Worm (Caenorhabditis elegans) whole organism, L2 larva: ENCODE measurements around the gene ZC190.7.

ENCODE experiments used
- C34F6.9 ChIP-seq: fragments of 150-350 bp; optimal IDR thresholded peaks from 2 replicates; lab custom pipeline; 2014; ENCODE audit warnings: missing biosample characterization, missing genetic modification characterization
- ceh-82 ChIP-seq: fragments of 150-350 bp; optimal IDR thresholded peaks from 2 replicates; lab custom pipeline; 2014; ENCODE audit warnings: missing biosample characterization, missing genetic modification characterization
- crh-2 ChIP-seq: sonication (generic microtip); optimal IDR thresholded peaks from 2 replicates; lab custom pipeline; 2017; ENCODE audit warnings: missing biosample characterization, missing genetic modification characterization
- egl-27 ChIP-seq: sonication (generic microtip); optimal IDR thresholded peaks from 3 replicates; lab custom pipeline; 2017; ENCODE audit warnings: missing biosample characterization, missing genetic modification reagents, missing genetic modification characterization
- elt-1 ChIP-seq: fragments of 150-350 bp; optimal IDR thresholded peaks from 2 replicates; lab custom pipeline; 2014; ENCODE audit warnings: missing biosample characterization, missing genetic modification characterization
- elt-3 ChIP-seq: sonication (generic microtip); optimal IDR thresholded peaks from 2 replicates; lab custom pipeline; 2017; ENCODE audit warnings: missing biosample characterization, missing genetic modification characterization
- lin-11 ChIP-seq: fragments of 150-350 bp; sonication (generic microtip); optimal IDR thresholded peaks from 2 replicates; lab custom pipeline; 2014; ENCODE audit warnings: missing biosample characterization, missing genetic modification characterization, inconsistent platforms, mixed read lengths
- lin-13 ChIP-seq: fragments of 150-350 bp; optimal IDR thresholded peaks from 2 replicates; lab custom pipeline; 2014; ENCODE audit warnings: missing biosample characterization, missing genetic modification reagents, missing genetic modification characterization
- lin-39 ChIP-seq: fragments of 150-350 bp; optimal IDR thresholded peaks from 2 replicates; lab custom pipeline; 2014; ENCODE audit warnings: missing biosample characterization, missing genetic modification reagents, missing genetic modification characterization
- lsy-2 ChIP-seq, 2 experiments: fragments of 150-350 bp in 1 of 2; sonication (generic microtip) in 1 of 2; optimal IDR thresholded peaks; 2 replicates each; lab custom pipeline; 2014 to 2017; ENCODE audit warnings: missing biosample characterization in 2 of 2, missing genetic modification characterization in 2 of 2
- mab-5 ChIP-seq: fragments of 150-350 bp; optimal IDR thresholded peaks from 2 replicates; lab custom pipeline; 2014; ENCODE audit warnings: missing biosample characterization, missing genetic modification characterization
- mdl-1 ChIP-seq, 2 experiments: fragments of 150-350 bp in 1 of 2; sonication (generic microtip) in 1 of 2; optimal IDR thresholded peaks; 2 replicates each; lab custom pipeline; 2017; ENCODE audit warnings: missing biosample characterization in 2 of 2, missing genetic modification characterization in 2 of 2
- nhr-129 ChIP-seq: fragments of 150-350 bp; optimal IDR thresholded peaks from 2 replicates; lab custom pipeline; 2014; ENCODE audit warnings: missing biosample characterization, missing genetic modification characterization
- nhr-237 ChIP-seq: fragments of 150-350 bp; optimal IDR thresholded peaks from 2 replicates; lab custom pipeline; 2014; ENCODE audit warnings: missing biosample characterization, missing genetic modification characterization
- nhr-6 ChIP-seq: fragments of 150-350 bp; optimal IDR thresholded peaks from 2 replicates; lab custom pipeline; 2014; ENCODE audit warnings: missing biosample characterization, missing genetic modification characterization
- peb-1 ChIP-seq: fragments of 150-350 bp; optimal IDR thresholded peaks from 2 replicates; lab custom pipeline; 2014; ENCODE audit warnings: missing biosample characterization, missing genetic modification characterization
- sem-4 ChIP-seq: fragments of 150-350 bp; optimal IDR thresholded peaks from 2 replicates; lab custom pipeline; 2014; ENCODE audit warnings: missing biosample characterization, missing genetic modification reagents, missing genetic modification characterization
- sma-9 ChIP-seq, 2 experiments: fragments of 150-350 bp in 1 of 2; sonication (generic microtip) in 1 of 2; optimal IDR thresholded peaks; 2 replicates each; lab custom pipeline; 2014 to 2016; ENCODE audit warnings: missing genetic modification characterization in 2 of 2, mild to moderate bottlenecking in 1 of 2, missing biosample characterization in 1 of 2, missing compliant biosample characterization in 1 of 2, missing genetic modification reagents in 1 of 2, moderate library complexity in 1 of 2
- unc-62 ChIP-seq: fragments of 150-350 bp; optimal IDR thresholded peaks from 2 replicates; lab custom pipeline; 2014; ENCODE audit warnings: missing biosample characterization, missing genetic modification reagents, missing genetic modification characterization
- ztf-11 ChIP-seq: sonication (generic microtip); optimal IDR thresholded peaks from 2 replicates; lab custom pipeline; 2017; ENCODE audit warnings: missing biosample characterization, missing genetic modification characterization

Gene ZC190.7

DNA sequence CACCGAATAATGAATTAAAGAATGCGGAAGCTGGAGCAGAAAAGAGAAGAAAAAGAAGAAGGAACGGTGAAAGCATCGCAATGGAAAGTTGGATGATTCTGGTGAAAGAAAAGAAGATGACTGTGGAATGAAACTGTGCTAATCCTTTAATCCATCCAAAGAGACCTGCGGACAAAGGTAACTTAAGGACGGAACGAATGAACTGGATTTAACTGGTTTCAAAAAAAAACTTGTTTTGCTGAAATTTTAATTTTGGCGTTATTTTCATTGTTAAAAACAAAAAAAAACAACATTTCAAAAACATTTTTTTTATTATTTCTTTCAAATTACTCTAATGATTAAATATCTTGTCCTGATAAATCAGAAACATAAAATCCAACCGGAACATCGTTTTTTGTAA, 49.8 kb downstream of the ZC190.7 start, which contains the start of gene grl-12:
TSS of gene grl-12 (minus strand) at position 101 of the 400 bp plus-strand sequence.
- TF ChIP-seq crh-2 (tag; lab: Kevin White, UChicago) (no peak), elt-3 (no peak), peb-1 (tag; lab: Kevin White, UChicago) (no peak), nhr-6 (tag; lab: Kevin White, UChicago) (no peak), nhr-237 (tag; lab: Kevin White, UChicago) (no peak), nhr-129 (tag; lab: Kevin White, UChicago) (no peak), mdl-1 (tag; optimal IDR thresholded peaks at IDR 0.05; lab: Kevin White, UChicago) (no peak), C34F6.9 (tag; lab: Kevin White, UChicago) (no peak), lin-39 (tag; lab: Kevin White, UChicago) (no peak), lsy-2 (tag; optimal IDR thresholded peaks at IDR 0.05; lab: Kevin White, UChicago) (no peak), mab-5 (tag; lab: Kevin White, UChicago) (no peak), sem-4 (tag; lab: Kevin White, UChicago) (no peak), unc-62 (GFP tag; lab: Kevin White, UChicago) (no peak), ceh-82 (tag; lab: Kevin White, UChicago) (no peak), elt-1 (tag; lab: Kevin White, UChicago) (no peak), egl-27 (tag; lab: Kevin White, UChicago) (no peak), lin-11 (tag; lab: Kevin White, UChicago) (no peak), sma-9 (GFP tag; optimal IDR thresholded peaks at IDR 0.05; lab: Kevin White, UChicago) (no peak), sma-9 (tag; optimal IDR thresholded peaks at IDR 0.05; lab: Kevin White, UChicago) (no peak), ztf-11 (tag; lab: Kevin White, UChicago) (no peak), lin-13 (GFP tag; lab: Kevin White, UChicago) (no peak)
